Worm (Caenorhabditis elegans): ENCODE measurements around the gene asb-1.

DNA sequence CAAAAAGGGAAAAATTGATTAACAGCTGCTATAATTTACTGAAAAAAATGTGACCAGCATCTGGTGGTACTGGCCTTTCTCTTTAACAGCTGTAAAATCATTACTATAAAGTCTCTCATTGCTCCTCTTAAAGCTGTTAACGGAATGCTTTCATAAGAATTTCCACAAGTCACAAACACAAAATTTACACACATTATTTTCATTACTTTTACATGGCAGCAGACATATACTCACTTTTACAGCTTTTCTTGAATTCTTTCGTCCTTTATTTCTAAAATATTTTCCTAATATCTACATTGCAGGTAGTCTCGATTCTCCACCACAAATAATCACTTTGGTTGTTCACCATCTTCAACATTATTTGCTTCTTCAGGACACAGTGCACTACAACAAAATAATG, 42.3 kb downstream of the asb-1 start, which contains the start of gene imph-1:
- no peak for TF ChIP-seq tbx-11 (GFP tag; IDR thresholded peaks at IDR 0.05)
- TF ChIP-seq ama-1 (optimal IDR thresholded peaks at IDR 0.05) = no peak
- TF ChIP-seq scrt-1 (GFP tag; IDR thresholded peaks at IDR 0.05) = no peak
- no peak for TF ChIP-seq F13C5.2 (tag; optimal IDR thresholded peaks at IDR 0.05)
- TF ChIP-seq sea-1 (GFP tag; conservative IDR thresholded peaks at IDR 0.05) = no peak
